Worm (Caenorhabditis elegans): ENCODE results near the gene irld-22.

- TF ChIP-seq ceh-9 (tag; optimal IDR thresholded peaks at IDR 0.05) (no peak), unc-62 (GFP tag; optimal IDR thresholded peaks at IDR 0.05) (no peak), ztf-11 (tag; optimal IDR thresholded peaks at IDR 0.05) (no peak), nfya-1 (tag; optimal IDR thresholded peaks at IDR 0.05; ENCODE audit: insufficient read depth) (no peak), nhr-43 (tag; optimal IDR thresholded peaks at IDR 0.05; ENCODE audit: poor library complexity, severe bottlenecking) (no peak), nhr-12 (tag; optimal IDR thresholded peaks at IDR 0.05) (no peak), mdl-1 (tag; optimal IDR thresholded peaks at IDR 0.05) (no peak), jun-1 (tag; optimal IDR thresholded peaks at IDR 0.05) (no peak), ama-1 (optimal IDR thresholded peaks at IDR 0.05) (no peak), elt-3 (tag; optimal IDR thresholded peaks at IDR 0.05) (no peak)
Measured at ce11 chrV:3945053-3945452, 45.1 kb upstream of the irld-22 start, which contains the start of gene cyp-35B3.

Measured in whole organism, L3 larva.